Worm (Caenorhabditis elegans): Measurements from ENCODE around the gene noca-2.

- TF ChIP-seq snpc-4 (tag; optimal IDR thresholded peaks at IDR 0.05) (no peak), lin-13 (GFP tag; optimal IDR thresholded peaks at IDR 0.05) (no peak), fos-1 (tag; optimal IDR thresholded peaks at IDR 0.05) (no peak), ztf-11 (tag; optimal IDR thresholded peaks at IDR 0.05) (no peak), nhr-25 (tag; optimal IDR thresholded peaks at IDR 0.05) (no peak), nhr-12 (tag; optimal IDR thresholded peaks at IDR 0.05) (no peak), ztf-4 (tag; optimal IDR thresholded peaks at IDR 0.05) (no peak), unc-39 (tag; optimal IDR thresholded peaks at IDR 0.05) (no peak), egl-27 (tag; optimal IDR thresholded peaks at IDR 0.05) (no peak)
These were observed 35.3 kb downstream of the noca-2 start, which contains the start of gene C44C10.3 for ce11 chrX:11702236-11702635.

Measured in whole organism, L2 larva.